Fruit fly (Drosophila melanogaster): ENCODE results near the gene Cpr76Bc.

Gene Cpr76Bc

DNA sequence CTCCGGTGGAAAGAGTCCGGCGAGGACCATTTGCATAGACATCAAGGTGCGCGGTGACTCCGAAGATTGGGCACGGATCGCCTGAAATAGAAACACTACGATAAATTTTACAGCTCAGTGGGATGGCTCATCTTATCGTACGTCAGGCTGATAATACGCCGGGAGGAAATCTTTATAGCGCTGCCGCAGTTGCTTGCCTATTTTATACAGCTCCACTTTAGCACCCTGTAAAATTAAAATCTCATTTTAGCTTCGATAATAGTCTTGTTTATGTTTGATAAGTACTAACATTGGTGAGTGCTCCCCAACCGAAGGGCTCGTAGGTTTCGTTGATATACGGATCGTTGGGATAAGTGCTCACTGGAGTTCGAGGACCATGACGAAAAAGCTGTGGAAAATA, 21.4 kb upstream of the Cpr76Bc start:
- TF ChIP-seq psq (optimal IDR thresholded peaks at IDR 0.05) (no peak), pan (optimal IDR thresholded peaks at IDR 0.05) (no peak), EcR (GFP tag; optimal IDR thresholded peaks at IDR 0.05) (no peak), CG8478 (optimal IDR thresholded peaks at IDR 0.05) (no peak), Dll (optimal IDR thresholded peaks at IDR 0.05) (no peak), usp (GFP tag; optimal IDR thresholded peaks at IDR 0.05) (no peak)

DNA sequence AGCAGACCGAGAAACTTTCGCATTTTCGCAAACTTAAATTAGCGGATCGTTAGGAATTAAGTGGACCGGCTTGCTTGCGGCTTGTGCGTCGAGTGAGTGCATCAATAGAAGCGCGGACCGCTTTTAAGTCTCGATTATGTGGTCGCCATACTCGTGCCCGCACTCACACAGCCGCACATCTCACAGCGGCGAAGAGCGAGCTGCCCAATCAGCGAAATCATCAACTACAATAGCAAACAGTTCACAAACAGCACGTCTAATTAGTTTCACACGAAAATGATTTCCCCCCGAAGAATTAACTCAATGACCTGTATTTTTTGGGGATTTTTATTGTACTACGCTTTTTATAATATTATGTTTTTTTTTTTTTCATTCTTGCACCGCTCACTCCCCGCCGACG, 20.0 kb upstream of the Cpr76Bc start, which contains the start of gene CG9451:
Gene CG9451, minus strand, starts transcription at position 101 of the 400 bp plus-strand sequence.
- TF ChIP-seq CG8478 (optimal IDR thresholded peaks at IDR 0.05) (no peak), usp (GFP tag; optimal IDR thresholded peaks at IDR 0.05) (no peak), Dll (optimal IDR thresholded peaks at IDR 0.05) (no peak), pan (optimal IDR thresholded peaks at IDR 0.05) (no peak), psq (optimal IDR thresholded peaks at IDR 0.05) (no peak), EcR (GFP tag; optimal IDR thresholded peaks at IDR 0.05) (no peak)

DNA sequence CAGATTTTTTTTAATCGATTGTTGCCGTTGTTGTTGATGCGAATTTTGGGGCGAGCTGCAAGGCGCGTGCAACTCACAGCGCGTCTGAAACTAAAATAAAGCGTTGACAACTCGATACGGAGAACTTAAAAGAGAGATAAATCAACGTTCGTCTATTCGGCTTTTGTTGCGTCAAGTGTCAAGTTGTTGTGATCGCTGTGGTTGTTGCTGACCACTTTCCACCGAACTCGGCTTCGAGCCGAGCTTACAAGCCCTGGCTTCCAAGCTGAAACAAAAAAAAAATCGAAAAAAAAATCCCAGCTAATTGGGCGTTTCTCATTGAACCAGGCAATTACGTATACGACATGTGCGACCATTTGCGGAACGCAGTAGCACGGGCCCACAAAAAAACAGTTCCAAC, 17.0 kb upstream of the Cpr76Bc start, which contains the start of gene CG9452:
Gene CG9452, minus strand, starts transcription at position 101 of the 400 bp plus-strand sequence.
- TF ChIP-seq usp (GFP tag; optimal IDR thresholded peaks at IDR 0.05) (no peak), pan (optimal IDR thresholded peaks at IDR 0.05) (no peak), psq (optimal IDR thresholded peaks at IDR 0.05) (no peak), Dll (optimal IDR thresholded peaks at IDR 0.05) (no peak), CG8478 (optimal IDR thresholded peaks at IDR 0.05) (no peak), EcR (GFP tag; optimal IDR thresholded peaks at IDR 0.05) (no peak)

dm6 chr3L:19504719-19505118, 16.0 kb upstream of the Cpr76Bc start:
- TF ChIP-seq psq (optimal IDR thresholded peaks at IDR 0.05): no peak
- TF ChIP-seq Dll (optimal IDR thresholded peaks at IDR 0.05): no peak
- no peak for TF ChIP-seq CG8478 (optimal IDR thresholded peaks at IDR 0.05)
- no peak for TF ChIP-seq pan (optimal IDR thresholded peaks at IDR 0.05)
- no peak for TF ChIP-seq usp (GFP tag; optimal IDR thresholded peaks at IDR 0.05)
- TF ChIP-seq EcR (GFP tag; optimal IDR thresholded peaks at IDR 0.05): no peak

dm6 chr3L:19512672-19513071, 8.1 kb upstream of the Cpr76Bc start:
- TF ChIP-seq Dll (optimal IDR thresholded peaks at IDR 0.05) (no peak), psq (optimal IDR thresholded peaks at IDR 0.05) (no peak), CG8478 (optimal IDR thresholded peaks at IDR 0.05) (no peak), pan (optimal IDR thresholded peaks at IDR 0.05) (no peak), EcR (GFP tag; optimal IDR thresholded peaks at IDR 0.05) (no peak), usp (GFP tag; optimal IDR thresholded peaks at IDR 0.05) (no peak)

dm6 chr3L:19516547-19516946, 4.2 kb upstream of the Cpr76Bc start:
- TF ChIP-seq Dll (optimal IDR thresholded peaks at IDR 0.05) (no peak), psq (optimal IDR thresholded peaks at IDR 0.05) (no peak), usp (GFP tag; optimal IDR thresholded peaks at IDR 0.05) (no peak), EcR (GFP tag; optimal IDR thresholded peaks at IDR 0.05) (no peak), CG8478 (optimal IDR thresholded peaks at IDR 0.05) (no peak), pan (optimal IDR thresholded peaks at IDR 0.05) (no peak)

DNA sequence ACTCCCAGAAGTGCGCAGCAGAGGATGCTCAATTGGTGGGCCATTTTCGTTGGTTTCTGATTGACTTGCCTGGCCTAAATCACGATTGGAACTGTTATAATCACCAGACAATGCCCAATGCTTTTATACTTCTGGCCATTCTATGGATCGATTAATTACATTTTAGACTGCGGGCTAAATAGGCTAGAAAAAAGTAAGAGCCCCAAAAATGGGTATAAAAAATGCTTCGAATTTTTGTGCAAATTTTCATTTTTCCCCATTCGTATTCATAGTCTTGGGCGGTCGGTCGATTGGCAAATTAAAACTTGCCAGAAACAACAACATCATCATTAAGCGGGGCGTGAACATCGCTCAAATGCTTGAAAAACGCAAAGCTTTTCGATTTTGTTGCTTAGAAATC, 2.5 kb upstream of the Cpr76Bc start, which contains the start of gene Cpr76Ba:
Gene Cpr76Ba, minus strand, starts transcription at position 101 of the 400 bp plus-strand sequence.
- TF ChIP-seq pan (optimal IDR thresholded peaks at IDR 0.05) (no peak), Dll (optimal IDR thresholded peaks at IDR 0.05) (no peak), usp (GFP tag; optimal IDR thresholded peaks at IDR 0.05) (no peak), EcR (GFP tag; optimal IDR thresholded peaks at IDR 0.05) (no peak), psq (optimal IDR thresholded peaks at IDR 0.05) (no peak), CG8478 (optimal IDR thresholded peaks at IDR 0.05) (no peak)

dm6 chr3L:19519349-19519748, 1.4 kb upstream of the Cpr76Bc start, which contains the start of gene Cpr76Bb:
Gene Cpr76Bb (plus strand): TSS chr3L:19519649.
- no peak for TF ChIP-seq usp (GFP tag; optimal IDR thresholded peaks at IDR 0.05)
- no peak for TF ChIP-seq psq (optimal IDR thresholded peaks at IDR 0.05)

DNA sequence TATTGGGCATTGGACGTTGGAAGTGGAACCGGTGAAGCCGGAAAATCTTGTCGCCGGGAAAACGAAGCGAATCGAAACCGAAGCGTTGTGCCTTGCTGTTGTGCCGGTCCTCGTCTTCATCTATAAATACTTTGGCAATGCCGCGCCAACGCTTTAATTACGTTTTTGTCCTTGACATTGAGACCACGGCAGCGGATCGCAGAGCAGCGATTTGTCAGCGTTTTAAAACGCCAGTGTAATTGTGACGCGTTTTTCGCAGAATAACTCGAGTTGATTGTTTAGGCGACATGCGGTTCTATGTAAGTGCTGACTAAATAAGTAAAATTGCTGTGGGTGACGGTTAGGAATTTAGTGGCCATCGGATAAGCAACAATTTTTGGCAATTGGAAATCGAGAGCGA, 348 bp downstream of the Cpr76Bc start:
- TF ChIP-seq CG8478 (optimal IDR thresholded peaks at IDR 0.05) (no peak), psq (optimal IDR thresholded peaks at IDR 0.05) (no peak), EcR (GFP tag; optimal IDR thresholded peaks at IDR 0.05) (no peak), usp (GFP tag; optimal IDR thresholded peaks at IDR 0.05) (no peak), pan (optimal IDR thresholded peaks at IDR 0.05) (no peak), Dll (optimal IDR thresholded peaks at IDR 0.05) (no peak)

- TF ChIP-seq psq (optimal IDR thresholded peaks at IDR 0.05) (no peak), EcR (GFP tag; optimal IDR thresholded peaks at IDR 0.05) (no peak)
Measured at dm6 chr3L:19524690-19525089, 3.9 kb downstream of the Cpr76Bc start.

dm6 chr3L:19525736-19526135, 5.0 kb downstream of the Cpr76Bc start:
- TF ChIP-seq pan (optimal IDR thresholded peaks at IDR 0.05): no peak
- no peak for TF ChIP-seq psq (optimal IDR thresholded peaks at IDR 0.05)
- TF ChIP-seq usp (GFP tag; optimal IDR thresholded peaks at IDR 0.05): no peak
- no peak for TF ChIP-seq CG8478 (optimal IDR thresholded peaks at IDR 0.05)
- no peak for TF ChIP-seq Dll (optimal IDR thresholded peaks at IDR 0.05)
- no peak for TF ChIP-seq EcR (GFP tag; optimal IDR thresholded peaks at IDR 0.05)

- no peak for TF ChIP-seq usp (GFP tag; optimal IDR thresholded peaks at IDR 0.05)
- no peak for TF ChIP-seq CG8478 (optimal IDR thresholded peaks at IDR 0.05)
- TF ChIP-seq EcR (GFP tag; optimal IDR thresholded peaks at IDR 0.05): no peak
- no peak for TF ChIP-seq psq (optimal IDR thresholded peaks at IDR 0.05)
- no peak for TF ChIP-seq pan (optimal IDR thresholded peaks at IDR 0.05)
- no peak for TF ChIP-seq Dll (optimal IDR thresholded peaks at IDR 0.05)
Measured at dm6 chr3L:19528547-19528946, 7.8 kb downstream of the Cpr76Bc start.

- TF ChIP-seq EcR (GFP tag; optimal IDR thresholded peaks at IDR 0.05): no peak
Measured at dm6 chr3L:19532443-19532842, 11.7 kb downstream of the Cpr76Bc start, which contains the start of gene Cpr76Bd. Gene Cpr76Bd (plus strand): TSS chr3L:19532743.

Data from whole organism.